Fruit fly (Drosophila melanogaster): ENCODE data around the gene pb.

Gene pb

DNA sequence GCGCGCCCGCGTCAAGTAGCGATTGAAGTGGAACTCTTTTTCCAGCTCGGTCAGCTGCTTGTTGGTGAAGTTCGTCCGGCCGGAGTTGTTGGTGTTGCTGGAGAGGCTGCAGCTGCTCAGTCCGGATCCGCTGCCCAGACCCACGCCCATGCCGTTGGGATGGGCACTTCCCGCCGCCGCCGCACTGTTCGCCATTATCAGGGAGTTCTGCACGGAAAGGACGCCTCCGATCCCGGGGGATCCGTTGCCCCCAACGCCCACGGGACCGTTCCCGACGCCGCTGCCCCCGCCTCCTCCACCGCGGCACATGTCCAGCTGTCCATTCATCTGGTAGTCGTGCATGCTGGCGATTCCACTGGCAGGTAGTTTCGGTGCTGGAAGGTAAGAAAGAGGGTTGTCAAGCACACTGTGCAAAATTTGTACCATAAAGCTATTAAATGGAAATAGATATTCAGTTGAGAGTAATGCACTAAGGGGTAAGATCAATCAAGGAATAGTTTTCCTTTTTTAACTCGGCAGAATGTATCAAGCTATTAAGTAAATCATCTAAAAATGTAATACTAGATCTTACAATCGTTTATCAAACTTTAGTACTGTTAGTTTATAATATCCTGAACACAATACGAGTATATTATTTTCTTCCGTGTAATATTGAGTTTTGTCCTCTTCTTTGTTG is 79.1 kb downstream of the pb start (continued):
- TF ChIP-seq repo (GFP tag; optimal IDR thresholded peaks at IDR 0.05), result no peak
- no peak for TF ChIP-seq Stat92E (GFP tag; optimal IDR thresholded peaks at IDR 0.05)
- TF ChIP-seq fd96Cb (tag; optimal IDR thresholded peaks at IDR 0.05), result no peak
- no peak for TF ChIP-seq tap (tag; optimal IDR thresholded peaks at IDR 0.05)
- TF ChIP-seq CG18619 (GFP tag; optimal IDR thresholded peaks at IDR 0.05), result no peak
- no peak for TF ChIP-seq Dref (GFP tag; IDR thresholded peaks at IDR 0.05)
- no peak for TF ChIP-seq CG31388 (GFP tag; optimal IDR thresholded peaks at IDR 0.05)
- TF ChIP-seq CG7786 (GFP tag; optimal IDR thresholded peaks at IDR 0.05), result no peak
- no peak for TF ChIP-seq prd (optimal IDR thresholded peaks at IDR 0.05)
- peak; percentile 63; the same call in 2 of the 3 replicates for TF ChIP-seq prd (GFP tag; IDR thresholded peaks at IDR 0.05)
- no peak for TF ChIP-seq Ada2b (GFP tag; IDR thresholded peaks at IDR 0.05)
- no peak for TF ChIP-seq Lhr (GFP tag; optimal IDR thresholded peaks at IDR 0.05)
- no peak for TF ChIP-seq wor (GFP tag; IDR thresholded peaks at IDR 0.05)
- no peak for TF ChIP-seq NK7.1 (GFP tag; optimal IDR thresholded peaks at IDR 0.05)
- TF ChIP-seq CG4854 (GFP tag; optimal IDR thresholded peaks at IDR 0.05), result no peak
- TF ChIP-seq CG8924 (tag; optimal IDR thresholded peaks at IDR 0.05), result peak; percentile 13
- TF ChIP-seq YL-1 (GFP tag; optimal IDR thresholded peaks at IDR 0.05), result no peak
- peak in 1 of 2 experiments; percentile 14 for TF ChIP-seq chif (GFP tag; optimal IDR thresholded peaks at IDR 0.05)
- no peak for TF ChIP-seq HHEX (GFP tag; optimal IDR thresholded peaks at IDR 0.05)
- peak; percentile 62 for TF ChIP-seq Med (GFP tag)
- no peak for TF ChIP-seq CTCF (GFP tag; optimal IDR thresholded peaks at IDR 0.05)
- no peak for TF ChIP-seq CG11504 (tag; optimal IDR thresholded peaks at IDR 0.05)
- TF ChIP-seq CG7271 (tag; optimal IDR thresholded peaks at IDR 0.05), result no peak
- TF ChIP-seq CG12104 (GFP tag; optimal IDR thresholded peaks at IDR 0.05), result no peak
- no peak for TF ChIP-seq fu2 (GFP tag; optimal IDR thresholded peaks at IDR 0.05)
- no peak for TF ChIP-seq CG8478 (optimal IDR thresholded peaks at IDR 0.05)
- no peak for TF ChIP-seq sd (tag; optimal IDR thresholded peaks at IDR 0.05)
- no peak for TF ChIP-seq Dip3 (GFP tag; optimal IDR thresholded peaks at IDR 0.05)
- no peak for TF ChIP-seq Max (GFP tag; optimal IDR thresholded peaks at IDR 0.05)
- TF ChIP-seq Trl (optimal IDR thresholded peaks at IDR 0.05), result no peak
- no peak for TF ChIP-seq Trl (GFP tag; optimal IDR thresholded peaks at IDR 0.05)
- no peak for TF ChIP-seq CG2129 (GFP tag; IDR thresholded peaks at IDR 0.05; ENCODE audit: partially characterized antibody)
- TF ChIP-seq CG8944 (GFP tag; optimal IDR thresholded peaks at IDR 0.05), result no peak
- TF ChIP-seq CG18262 (tag; optimal IDR thresholded peaks at IDR 0.05), result peak; percentile 21
- no peak for TF ChIP-seq E2f2 (GFP tag; IDR thresholded peaks at IDR 0.05)
- TF ChIP-seq CG18476 (GFP tag; optimal IDR thresholded peaks at IDR 0.05), result no peak
- TF ChIP-seq Antp (GFP tag; optimal IDR thresholded peaks at IDR 0.05), result no peak
- peak; percentile 25 for TF ChIP-seq ac (GFP tag; optimal IDR thresholded peaks at IDR 0.05)
- TF ChIP-seq CG16815 (GFP tag; optimal IDR thresholded peaks at IDR 0.05), result no peak
- TF ChIP-seq Hr39 (optimal IDR thresholded peaks at IDR 0.05), result peak; percentile 65
- no peak for TF ChIP-seq CG5245 (GFP tag; optimal IDR thresholded peaks at IDR 0.05)
- peak; percentile 18; the same call in 1 of the 3 replicates for TF ChIP-seq CG2889 (GFP tag; IDR thresholded peaks at IDR 0.05)
- no peak for TF ChIP-seq Ets97D (GFP tag; optimal IDR thresholded peaks at IDR 0.05)
- peak; percentile 45 for TF ChIP-seq zen (tag; optimal IDR thresholded peaks at IDR 0.05)
- TF ChIP-seq Sox100B (GFP tag; optimal IDR thresholded peaks at IDR 0.05), result no peak
- peak in 1 of 3 experiments; percentile 51 for TF ChIP-seq lola (GFP tag; optimal IDR thresholded peaks at IDR 0.05)
- TF ChIP-seq seq (GFP tag; IDR thresholded peaks at IDR 0.05), result no peak
- peak; percentile 28 for TF ChIP-seq Elba2 (GFP tag; optimal IDR thresholded peaks at IDR 0.05)
- TF ChIP-seq tll (GFP tag; optimal IDR thresholded peaks at IDR 0.05), result peak in 1 of 2 experiments; percentile 46
- peak; percentile 41; the same call in 1 of the 2 replicates for TF ChIP-seq Xrp1 (GFP tag; IDR thresholded peaks at IDR 0.05)
- no peak for TF ChIP-seq CkIIα-i1 (GFP tag; IDR thresholded peaks at IDR 0.05)
- no peak for TF ChIP-seq Bdp1 (GFP tag; optimal IDR thresholded peaks at IDR 0.05)

All from whole organism, embryonic.